Fruit fly (Drosophila melanogaster) whole organism, embryonic: ENCODE measurements around the gene CG11791.

Source experiments
- Awh ChIP-seq: fragments of 200-800 bp; sonication (Bioruptor generic); IDR thresholded peaks from 2 replicates; pipeline ENCODE4, ENCODE4 v1.3.6; 2022; ENCODE audit warnings: missing biosample characterization, missing genetic modification characterization
- B-H2 ChIP-seq: fragments of 200-800 bp; sonication (Bioruptor generic); optimal IDR thresholded peaks from 2 replicates; lab custom pipeline; 2018; ENCODE audit warnings: missing biosample characterization, mild to moderate bottlenecking, missing genetic modification characterization
- CG12236 ChIP-seq: fragments of 200-800 bp; sonication (Bioruptor generic); optimal IDR thresholded peaks from 2 replicates; lab custom pipeline; 2016; ENCODE audit warnings: missing biosample characterization, missing genetic modification characterization
- CG13624 ChIP-seq: fragments of 200-800 bp; sonication (Bioruptor generic); optimal IDR thresholded peaks from 2 replicates; lab custom pipeline; 2016; ENCODE audit warnings: missing biosample characterization, missing genetic modification characterization
- CG14014 ChIP-seq: fragments of 200-800 bp; sonication (Bioruptor generic); IDR thresholded peaks from 2 replicates; pipeline ENCODE4 v1.3.6; 2022; ENCODE audit warnings: missing biosample characterization, missing genetic modification characterization
- CG15269 ChIP-seq: fragments of 200-800 bp; sonication (Bioruptor generic); optimal IDR thresholded peaks from 2 replicates; lab custom pipeline; 2018; ENCODE audit warnings: missing biosample characterization, mild to moderate bottlenecking, missing genetic modification characterization, moderate library complexity
- CG1529 ChIP-seq: fragments of 200-800 bp; sonication (Bioruptor generic); optimal IDR thresholded peaks from 3 replicates; lab custom pipeline; 2018; ENCODE audit warnings: missing biosample characterization, missing genetic modification characterization
- CG15601 ChIP-seq: fragments of 200-800 bp; sonication (Bioruptor generic); optimal IDR thresholded peaks from 3 replicates; lab custom pipeline; 2019; ENCODE audit warnings: missing biosample characterization, mild to moderate bottlenecking, missing genetic modification characterization, moderate library complexity
- CG17328 ChIP-seq: fragments of 200-800 bp; sonication (Bioruptor generic); IDR thresholded peaks from 2 replicates; pipeline ENCODE4 v1.3.6; 2022; ENCODE audit warnings: missing biosample characterization, missing genetic modification characterization
- CG17385 ChIP-seq: fragments of 200-800 bp; sonication (Bioruptor generic); optimal IDR thresholded peaks from 3 replicates; lab custom pipeline; 2018; ENCODE audit warnings: missing biosample characterization, mild to moderate bottlenecking, missing genetic modification characterization
- CG18262 ChIP-seq: fragments of 200-800 bp; optimal IDR thresholded peaks from 3 replicates; lab custom pipeline; 2019; ENCODE audit warnings: missing biosample characterization, mild to moderate bottlenecking, missing genetic modification characterization, moderate library complexity
- CG18619 ChIP-seq: fragments of 200-800 bp; sonication (Bioruptor generic); optimal IDR thresholded peaks from 3 replicates; lab custom pipeline; 2017; ENCODE audit warnings: missing biosample characterization, mild to moderate bottlenecking, missing genetic modification characterization
- CG2712 ChIP-seq: fragments of 200-800 bp; optimal IDR thresholded peaks from 3 replicates; lab custom pipeline; 2019; ENCODE audit warnings: missing biosample characterization, mild to moderate bottlenecking, missing genetic modification characterization, moderate library complexity
- CG30403 ChIP-seq: fragments of 200-800 bp; sonication (Bioruptor generic); optimal IDR thresholded peaks from 3 replicates; lab custom pipeline; 2016; ENCODE audit warnings: missing biosample characterization, missing genetic modification characterization
- CG32767 ChIP-seq: fragments of 200-800 bp; sonication (Bioruptor generic); IDR thresholded peaks from 2 replicates; pipeline ENCODE4 v1.3.6; 2022; ENCODE audit warnings: missing biosample characterization, missing genetic modification characterization
- CG8290 ChIP-seq, 3 experiments: fragments of 200-800 bp; sonication (Bioruptor generic); optimal IDR thresholded peaks; 2 replicates each; lab custom pipeline; 2016 to 2019; ENCODE audit warnings: missing biosample characterization in 3 of 3, missing genetic modification characterization in 3 of 3, mild to moderate bottlenecking in 2 of 3, moderate library complexity in 1 of 3
- Hey ChIP-seq: fragments of 200-800 bp; sonication (Bioruptor generic); optimal IDR thresholded peaks from 3 replicates; lab custom pipeline; 2018; ENCODE audit warnings: missing biosample characterization, mild to moderate bottlenecking, missing genetic modification characterization
- HmgD ChIP-seq: fragments of 200-800 bp; sonication (Bioruptor generic); optimal IDR thresholded peaks from 3 replicates; lab custom pipeline; 2016; ENCODE audit warnings: missing biosample characterization, missing genetic modification characterization
- MTF-1 ChIP-seq: fragments of 200-800 bp; sonication (Bioruptor generic); optimal IDR thresholded peaks from 2 replicates; lab custom pipeline; 2018; ENCODE audit warnings: missing biosample characterization, mild to moderate bottlenecking, missing genetic modification characterization, borderline replicate concordance
- Mrtf ChIP-seq: fragments of 200-800 bp; sonication (Bioruptor generic); IDR thresholded peaks from 3 replicates; pipeline ENCODE4 v1.3.6; 2022; ENCODE audit warnings: missing biosample characterization, missing genetic modification characterization
- Myb ChIP-seq: fragments of 200-800 bp; sonication (Bioruptor generic); optimal IDR thresholded peaks from 2 replicates; lab custom pipeline; 2016; ENCODE audit warnings: missing biosample characterization, missing genetic modification characterization
- NC2α ChIP-seq: fragments of 200-800 bp; sonication (Bioruptor generic); optimal IDR thresholded peaks from 2 replicates; lab custom pipeline; 2016; ENCODE audit warnings: missing biosample characterization, missing genetic modification characterization
- Rfx ChIP-seq: fragments of 200-800 bp; sonication (Bioruptor generic); IDR thresholded peaks from 2 replicates; pipeline ENCODE4 v1.3.6; 2022; ENCODE audit warnings: missing biosample characterization, missing genetic modification characterization
- Six4 ChIP-seq: fragments of 200-800 bp; sonication (Bioruptor generic); optimal IDR thresholded peaks from 2 replicates; lab custom pipeline; 2016; ENCODE audit warnings: missing biosample characterization, missing genetic modification characterization
- Sry-β ChIP-seq: fragments of 200-800 bp; sonication (Bioruptor generic); optimal IDR thresholded peaks from 2 replicates; lab custom pipeline; 2018; ENCODE audit warnings: missing biosample characterization, mild to moderate bottlenecking, missing genetic modification characterization, moderate library complexity
- YL-1 ChIP-seq: fragments of 200-800 bp; sonication (Bioruptor generic); optimal IDR thresholded peaks from 3 replicates; lab custom pipeline; 2017; ENCODE audit warnings: missing biosample characterization, mild to moderate bottlenecking, missing genetic modification characterization
- al ChIP-seq: fragments of 200-800 bp; sonication (Bioruptor generic); IDR thresholded peaks from 2 replicates; pipeline ENCODE4 v1.3.6; 2022; ENCODE audit warnings: missing biosample characterization, missing genetic modification characterization
- br ChIP-seq: fragments of >200 bp; optimal IDR thresholded peaks from 2 replicates; lab custom pipeline; 2017
- cas ChIP-seq: fragments of 200-800 bp; sonication (Bioruptor generic); IDR thresholded peaks from 2 replicates; pipeline ENCODE4 v1.3.6; 2022; ENCODE audit warnings: missing biosample characterization, missing genetic modification characterization
- disco-r ChIP-seq: fragments of 200-800 bp; sonication (Bioruptor generic); optimal IDR thresholded peaks from 2 replicates; lab custom pipeline; 2016; ENCODE audit warnings: missing biosample characterization, missing genetic modification characterization
- fd3F ChIP-seq: fragments of 200-800 bp; sonication (Bioruptor generic); optimal IDR thresholded peaks from 2 replicates; lab custom pipeline; 2018; ENCODE audit warnings: missing biosample characterization, mild to moderate bottlenecking, missing genetic modification characterization, moderate library complexity
- fru ChIP-seq: fragments of >200 bp; optimal IDR thresholded peaks from 2 replicates; lab custom pipeline; 2017
- gem ChIP-seq: fragments of 200-800 bp; sonication (Bioruptor generic); optimal IDR thresholded peaks from 2 replicates; lab custom pipeline; 2019; ENCODE audit warnings: missing biosample characterization, mild to moderate bottlenecking, missing genetic modification characterization, moderate library complexity
- h ChIP-seq: fragments of >200 bp; optimal IDR thresholded peaks from 2 replicates; lab custom pipeline; 2017
- hb ChIP-seq: fragments of 200-800 bp; sonication (Bioruptor generic); IDR thresholded peaks from 3 replicates; pipeline ENCODE4 v1.3.6; 2022; ENCODE audit warnings: missing biosample characterization, missing genetic modification characterization; ENCODE audit not compliant: partially characterized antibody
- ind ChIP-seq: fragments of 200-800 bp; sonication (Bioruptor generic); optimal IDR thresholded peaks from 3 replicates; lab custom pipeline; 2016; ENCODE audit warnings: missing biosample characterization, missing genetic modification characterization
- klu ChIP-seq: fragments of 200-800 bp; sonication (Bioruptor generic); IDR thresholded peaks from 2 replicates; pipeline ENCODE4 v1.3.6; 2022; ENCODE audit warnings: missing biosample characterization, missing genetic modification characterization
- knrl ChIP-seq: fragments of 200-800 bp; sonication (Bioruptor generic); IDR thresholded peaks from 3 replicates; pipeline ENCODE4 v1.3.6; 2022; ENCODE audit warnings: missing biosample characterization, missing genetic modification characterization; ENCODE audit not compliant: partially characterized antibody
- maf-S ChIP-seq: fragments of 200-800 bp; sonication (Bioruptor generic); optimal IDR thresholded peaks from 2 replicates; lab custom pipeline; 2016; ENCODE audit warnings: missing biosample characterization, missing genetic modification characterization
- mirr ChIP-seq: fragments of 200-800 bp; sonication (Bioruptor generic); optimal IDR thresholded peaks from 3 replicates; lab custom pipeline; 2018; ENCODE audit warnings: missing biosample characterization, mild to moderate bottlenecking, missing genetic modification characterization
- nerfin-1 ChIP-seq: fragments of 200-800 bp; sonication (Bioruptor generic); optimal IDR thresholded peaks from 3 replicates; lab custom pipeline; 2019; ENCODE audit warnings: missing biosample characterization, mild to moderate bottlenecking, missing genetic modification characterization, moderate library complexity
- onecut ChIP-seq: fragments of 200-800 bp; sonication (Bioruptor generic); IDR thresholded peaks from 2 replicates; pipeline ENCODE4 v1.3.6; 2022; ENCODE audit warnings: missing biosample characterization, missing genetic modification characterization
- pum ChIP-seq: fragments of 200-800 bp; sonication (Bioruptor generic); optimal IDR thresholded peaks from 2 replicates; lab custom pipeline; 2016; ENCODE audit warnings: missing biosample characterization, missing genetic modification characterization
- pzg ChIP-seq: fragments of 200-800 bp; sonication (Bioruptor generic); optimal IDR thresholded peaks from 3 replicates; lab custom pipeline; 2018; ENCODE audit warnings: missing biosample characterization, mild to moderate bottlenecking, missing genetic modification characterization, moderate library complexity
- ranshi ChIP-seq: fragments of 200-800 bp; sonication (Bioruptor generic); IDR thresholded peaks from 2 replicates; pipeline ENCODE4 v1.3.6; 2022; ENCODE audit warnings: missing biosample characterization, missing genetic modification characterization
- ro ChIP-seq: fragments of 200-800 bp; sonication (Bioruptor generic); IDR thresholded peaks from 2 replicates; pipeline ENCODE4 v1.3.6; 2022; ENCODE audit warnings: missing biosample characterization, missing genetic modification characterization
- scrt ChIP-seq: fragments of 200-800 bp; sonication (Bioruptor generic); optimal IDR thresholded peaks from 2 replicates; lab custom pipeline; 2018; ENCODE audit warnings: missing biosample characterization, mild to moderate bottlenecking, missing genetic modification characterization, moderate library complexity
- shn ChIP-seq: fragments of 200-800 bp; sonication (Bioruptor generic); optimal IDR thresholded peaks from 3 replicates; lab custom pipeline; 2016; ENCODE audit warnings: missing biosample characterization, missing genetic modification characterization
- sisA ChIP-seq: fragments of 200-800 bp; sonication (Bioruptor generic); IDR thresholded peaks from 2 replicates; pipeline ENCODE4 v1.3.6; 2022; ENCODE audit warnings: missing biosample characterization, missing genetic modification characterization
- unc-4 ChIP-seq: fragments of 200-800 bp; sonication (Bioruptor generic); IDR thresholded peaks from 2 replicates; pipeline ENCODE4 v1.3.6; 2022; ENCODE audit warnings: missing biosample characterization, missing genetic modification characterization; ENCODE audit not compliant: partially characterized antibody
- vvl ChIP-seq: fragments of 200-800 bp; sonication (Bioruptor generic); IDR thresholded peaks from 2 replicates; pipeline ENCODE4 v1.3.6; 2022; ENCODE audit warnings: missing biosample characterization, missing genetic modification characterization

CG11791 gene

DNA sequence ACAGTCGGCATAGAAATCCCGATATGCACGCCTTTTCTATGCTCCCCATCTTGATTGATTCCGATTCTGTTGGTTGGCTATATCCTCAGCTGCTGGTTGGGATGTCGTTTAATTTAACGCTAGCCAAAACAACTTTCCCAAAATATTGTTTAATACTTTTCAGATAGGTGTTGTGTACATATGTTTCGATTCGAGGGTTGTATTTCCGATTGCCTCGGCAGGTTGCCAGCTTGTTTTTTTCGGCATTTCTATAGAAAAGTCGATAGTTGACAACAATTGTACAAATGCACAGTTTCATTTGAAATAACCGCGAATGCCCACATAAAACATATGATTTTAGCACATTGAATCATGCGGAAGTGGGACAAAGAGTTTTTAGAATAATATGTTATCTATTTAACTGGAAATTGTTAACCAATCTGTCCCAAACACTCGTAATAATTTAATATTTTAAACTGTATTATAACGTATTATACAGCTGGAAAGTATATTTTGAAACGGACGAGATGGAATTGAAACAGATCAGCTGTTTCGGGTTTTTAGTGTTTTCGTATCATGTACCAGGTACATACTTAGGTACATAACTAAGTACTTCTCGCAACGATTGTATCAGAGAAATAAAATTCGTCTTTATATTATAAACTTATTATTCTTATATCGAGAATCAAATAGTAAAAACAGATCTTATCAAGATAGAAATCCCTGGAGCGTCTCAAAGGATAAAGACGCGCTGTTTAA is 5.2 kb downstream of the CG11791 start, which contains the start of gene CG31109 (continued):
- TF ChIP-seq Myb (GFP tag; lab: Kevin White, UChicago), result peak; percentile 86
- TF ChIP-seq Awh (GFP tag; lab: Robert Waterston, UW), result no peak
- no peak for TF ChIP-seq disco-r (GFP tag; lab: Kevin White, UChicago)
- TF ChIP-seq CG18619, result no peak
- peak; percentile 60 for TF ChIP-seq onecut
- no peak for TF ChIP-seq ranshi (GFP tag; lab: Robert Waterston, UW)
- TF ChIP-seq fd3F (GFP tag; lab: Kevin White, UChicago), result no peak
- no peak for TF ChIP-seq HmgD (GFP tag; lab: Kevin White, UChicago)
- peak; percentile 42 for TF ChIP-seq CG13624 (GFP tag; lab: Kevin White, UChicago)
- peak; percentile 33 for TF ChIP-seq CG18262 (tag; lab: Kevin White, UChicago)
- TF ChIP-seq shn (GFP tag; lab: Kevin White, UChicago), result no peak
- peak; percentile 32 for TF ChIP-seq CG2712 (tag; lab: Kevin White, UChicago)
- TF ChIP-seq mirr (GFP tag; lab: Kevin White, UChicago), result peak; percentile 54
- TF ChIP-seq NC2α (GFP tag; lab: Kevin White, UChicago), result no peak
- peak; percentile 33 for TF ChIP-seq gem (tag; lab: Kevin White, UChicago)
- peak; percentile 77 for TF ChIP-seq pzg (GFP tag; lab: Kevin White, UChicago)
- TF ChIP-seq MTF-1 (GFP tag; lab: Kevin White, UChicago), result no peak
- TF ChIP-seq CG1529, result no peak
- no peak for TF ChIP-seq Hey (tag; lab: Kevin White, UChicago)
- TF ChIP-seq YL-1 (GFP tag; lab: Kevin White, UChicago), result peak; percentile 54
- TF ChIP-seq Six4 (GFP tag; lab: Kevin White, UChicago), result peak; percentile 30
- TF ChIP-seq vvl, result no peak
- no peak for TF ChIP-seq klu
- no peak for TF ChIP-seq CG15269 (tag; lab: Kevin White, UChicago)
- TF ChIP-seq Rfx (GFP tag; lab: Robert Waterston, UW), result peak; percentile 51
- TF ChIP-seq B-H2 (GFP tag; lab: Kevin White, UChicago), result peak; percentile 60
- peak; percentile 18 for TF ChIP-seq CG30403 (GFP tag; lab: Kevin White, UChicago)
- TF ChIP-seq nerfin-1 (tag; lab: Kevin White, UChicago), result peak; percentile 2
- TF ChIP-seq al (GFP tag; lab: Robert Waterston, UW), result no peak
- TF ChIP-seq hb, result no peak
- peak; percentile 12 for TF ChIP-seq Sry-β
- peak; percentile 44; the same call in 1 of the 2 replicates for TF ChIP-seq unc-4 (GFP tag; lab: Robert Waterston, UW)
- TF ChIP-seq scrt (GFP tag; lab: Kevin White, UChicago), result no peak
- TF ChIP-seq sisA (GFP tag; lab: Robert Waterston, UW), result no peak
- no peak for TF ChIP-seq CG17328
- no peak for TF ChIP-seq Mrtf (GFP tag; lab: Robert Waterston, UW)
- TF ChIP-seq cas, result no peak
- TF ChIP-seq CG17385 (GFP tag; lab: Kevin White, UChicago), result no peak
- no peak for TF ChIP-seq maf-S
- peak; percentile 25 for TF ChIP-seq ind (GFP tag; lab: Kevin White, UChicago)
- TF ChIP-seq h (lab: Kevin White, UChicago), result no peak
- TF ChIP-seq pum (GFP tag; lab: Kevin White, UChicago), result peak; percentile 26
- TF ChIP-seq ro, result no peak
- no peak for TF ChIP-seq CG12236 (GFP tag; lab: Kevin White, UChicago)
- 0 out of 2 replicates have a peak, but pooled peaks have one; percentile 23 for TF ChIP-seq CG32767 (GFP tag; lab: Robert Waterston, UW)
- peak; percentile 37; the same call in 1 of the 2 replicates for TF ChIP-seq CG14014 (GFP tag; lab: Robert Waterston, UW)
- TF ChIP-seq CG8290 (GFP tag; optimal IDR thresholded peaks at IDR 0.05; lab: Kevin White, UChicago), result peak; percentile 84
- TF ChIP-seq CG8290 (tag; optimal IDR thresholded peaks at IDR 0.05; lab: Kevin White, UChicago), result peak; percentile 73 to 89
- no peak for TF ChIP-seq knrl
- TF ChIP-seq br (lab: Kevin White, UChicago), result no peak
- no peak for TF ChIP-seq fru (lab: Kevin White, UChicago)
- TF ChIP-seq CG15601 (tag; lab: Kevin White, UChicago), result peak; percentile 36
